Worm (Caenorhabditis elegans): Measurements from ENCODE around the gene F36H12.9.

DNA sequence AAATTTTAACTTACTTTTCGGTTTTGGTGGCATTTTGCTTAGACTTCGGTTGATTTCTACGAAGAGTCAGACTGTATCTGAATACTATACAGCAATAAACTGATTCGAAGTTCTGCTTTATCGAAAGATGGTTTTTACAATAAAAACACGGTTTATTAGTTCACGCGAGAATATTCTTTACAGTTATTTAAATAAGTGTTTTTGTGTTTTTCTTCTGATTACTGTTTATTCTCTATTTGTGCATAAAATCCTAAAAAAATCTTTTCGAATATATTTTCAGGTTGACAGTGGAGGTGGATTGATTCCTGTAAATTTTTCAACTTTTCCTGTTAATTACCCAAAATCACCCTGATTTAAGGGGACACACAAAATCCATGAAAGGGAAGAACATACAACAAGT is 49.2 kb downstream of the F36H12.9 start, which contains the start of gene ZK354.8:
- no peak for TF ChIP-seq lsy-2 (tag; optimal IDR thresholded peaks at IDR 0.05)
- no peak for TF ChIP-seq egl-27 (tag; optimal IDR thresholded peaks at IDR 0.05)
- no peak for TF ChIP-seq nhr-76 (tag; optimal IDR thresholded peaks at IDR 0.05)
- no peak for TF ChIP-seq R02D3.7 (tag; optimal IDR thresholded peaks at IDR 0.05)
- TF ChIP-seq unc-62 (GFP tag; optimal IDR thresholded peaks at IDR 0.05 in 1 of 2) = no peak
- no peak for TF ChIP-seq unc-62 (tag; optimal IDR thresholded peaks at IDR 0.05)
- TF ChIP-seq zag-1 (tag; optimal IDR thresholded peaks at IDR 0.05) = no peak
- no peak for TF ChIP-seq pha-4 (GFP tag; IDR thresholded peaks at IDR 0.05)
- no peak for TF ChIP-seq pha-4 (tag; optimal IDR thresholded peaks at IDR 0.05)
- TF ChIP-seq lin-13 (GFP tag; optimal IDR thresholded peaks at IDR 0.05) = no peak
- no peak for TF ChIP-seq ama-1 (optimal IDR thresholded peaks at IDR 0.05)
- no peak for TF ChIP-seq ceh-28 (tag; optimal IDR thresholded peaks at IDR 0.05)

Data from whole organism, L4 larva.